Worm (Caenorhabditis elegans): Measurements from ENCODE around the gene F11C1.1.
A peak's percentile ranks its signal among the peaks of the same experiment; 100 is the strongest.

The F11C1.1 gene

ce11 chrX:13005730-13006129 lies 15.4 kb upstream of the F11C1.1 start:
- TF ChIP-seq Y56A3A.18 (GFP tag; IDR thresholded peaks at IDR 0.05) (no peak), ceh-27 (GFP tag; optimal IDR thresholded peaks at IDR 0.05) (no peak), pbrm-1 (GFP tag; IDR thresholded peaks at IDR 0.05) (no peak), attf-5 (GFP tag; optimal IDR thresholded peaks at IDR 0.05) (no peak), madf-3 (GFP tag; IDR thresholded peaks at IDR 0.05) (0 out of 2 replicates have a peak, but pooled peaks have one; percentile 31), hrde-1 (tag; optimal IDR thresholded peaks at IDR 0.05; ENCODE audit: borderline replicate concordance) (no peak), lin-35 (GFP tag; optimal IDR thresholded peaks at IDR 0.05) (no peak), lag-1 (GFP tag; IDR thresholded peaks at IDR 0.05) (no peak)

- TF ChIP-seq B0261.1 (tag; optimal IDR thresholded peaks at IDR 0.05), result no peak
- TF ChIP-seq nhr-120 (GFP tag; IDR thresholded peaks at IDR 0.05), result no peak
- no peak for TF ChIP-seq hlh-26 (GFP tag; conservative IDR thresholded peaks at IDR 0.05)
- no peak for TF ChIP-seq akir-1 (GFP tag; optimal IDR thresholded peaks at IDR 0.05)
- TF ChIP-seq F52B5.7 (tag; optimal IDR thresholded peaks at IDR 0.05), result no peak
- TF ChIP-seq athp-1 (tag; optimal IDR thresholded peaks at IDR 0.05), result no peak
- TF ChIP-seq dpl-1 (GFP tag; optimal IDR thresholded peaks at IDR 0.05), result no peak
- no peak for TF ChIP-seq Y95B8A.8 (GFP tag; IDR thresholded peaks at IDR 0.05)
- TF ChIP-seq hsf-1 (GFP tag; IDR thresholded peaks at IDR 0.05), result no peak
- no peak for TF ChIP-seq nhr-179 (tag; optimal IDR thresholded peaks at IDR 0.05)
- no peak for TF ChIP-seq B0019.2 (GFP tag; conservative IDR thresholded peaks at IDR 0.05)
- TF ChIP-seq F39B2.1 (GFP tag; IDR thresholded peaks at IDR 0.05), result no peak
These were observed 14.2 kb upstream of the F11C1.1 start for ce11 chrX:13004491-13005093.

ce11 chrX:13003092-13003491 lies 12.7 kb upstream of the F11C1.1 start:
- TF ChIP-seq K11D2.4 (GFP tag; IDR thresholded peaks at IDR 0.05) (no peak), ztf-18 (tag; optimal IDR thresholded peaks at IDR 0.05) (no peak), zim-3 (tag; optimal IDR thresholded peaks at IDR 0.05) (no peak), lin-54 (GFP tag; optimal IDR thresholded peaks at IDR 0.05) (no peak), F22D6.2 (tag; optimal IDR thresholded peaks at IDR 0.05) (no peak), ekl-4 (GFP tag; IDR thresholded peaks at IDR 0.05) (no peak), gei-17 (GFP tag; optimal IDR thresholded peaks at IDR 0.05) (no peak), Y95B8A.8 (GFP tag; IDR thresholded peaks at IDR 0.05) (no peak), F33H1.4 (GFP tag; IDR thresholded peaks at IDR 0.05) (no peak), cebp-2 (GFP tag; IDR thresholded peaks at IDR 0.05) (no peak), rec-8 (tag; optimal IDR thresholded peaks at IDR 0.05) (no peak), nhr-179 (tag; optimal IDR thresholded peaks at IDR 0.05) (no peak), snpc-4 (GFP tag; optimal IDR thresholded peaks at IDR 0.05) (no peak), snpc-4 (tag; optimal IDR thresholded peaks at IDR 0.05) (no peak), snpc-1.3 (tag; optimal IDR thresholded peaks at IDR 0.05; ENCODE audit: insufficient read depth) (no peak), C17E4.6 (GFP tag; IDR thresholded peaks at IDR 0.05) (no peak)

- no peak for TF ChIP-seq nfya-2 (GFP tag; IDR thresholded peaks at IDR 0.05)
- TF ChIP-seq fkh-3 (tag; optimal IDR thresholded peaks at IDR 0.05), result no peak
- TF ChIP-seq F22D6.2 (tag; optimal IDR thresholded peaks at IDR 0.05), result no peak
These were observed 11.9 kb upstream of the F11C1.1 start for ce11 chrX:13002322-13002721.

All from whole organism, young adult.